Fruit fly (Drosophila melanogaster) whole organism, wandering third instar larva: ENCODE data around the gene Surf4.

Experiments
- CG32264 ChIP-seq: fragments of 200-800 bp; sonication (Bioruptor generic); optimal IDR thresholded peaks from 2 replicates; lab custom pipeline; 2016; ENCODE audit warnings: missing biosample characterization, missing genetic modification characterization
- CG9705 ChIP-seq: fragments of 200-800 bp; sonication (Bioruptor generic); optimal IDR thresholded peaks from 2 replicates; lab custom pipeline; 2018; ENCODE audit warnings: missing biosample characterization, mild to moderate bottlenecking, missing genetic modification characterization
- CrebA ChIP-seq: fragments of 200-800 bp; sonication (Bioruptor generic); optimal IDR thresholded peaks from 2 replicates; lab custom pipeline; 2016; ENCODE audit warnings: missing biosample characterization, mild to moderate bottlenecking, missing genetic modification characterization, borderline replicate concordance
- Dfd ChIP-seq: fragments of >200 bp; optimal IDR thresholded peaks from 2 replicates; lab custom pipeline; 2017; ENCODE audit warnings: missing biosample characterization, missing genetic modification characterization
- Dif ChIP-seq: fragments of 200-275, 200-300 bp; sonication (Bioruptor generic); optimal IDR thresholded peaks from 2 replicates; lab custom pipeline; 2018; ENCODE audit warnings: missing biosample characterization, missing genetic modification characterization; ENCODE audit not compliant: partially characterized antibody
- GATAd ChIP-seq: sonication (Bioruptor generic); optimal IDR thresholded peaks from 2 replicates; lab custom pipeline; 2016; ENCODE audit warnings: missing biosample characterization, missing genetic modification characterization
- HLH106 ChIP-seq: fragments of 200-800 bp; optimal IDR thresholded peaks from 3 replicates; lab custom pipeline; 2019; ENCODE audit warnings: missing biosample characterization, mild to moderate bottlenecking, missing genetic modification characterization, moderate library complexity
- Hnf4 ChIP-seq: fragments of 200-800 bp; sonication (Bioruptor generic); optimal IDR thresholded peaks from 2 replicates; lab custom pipeline; 2016; ENCODE audit warnings: missing biosample characterization, mild to moderate bottlenecking, missing genetic modification characterization
- Hr78 ChIP-seq: fragments of >200 bp; optimal IDR thresholded peaks from 2 replicates; lab custom pipeline; 2017; ENCODE audit warnings: missing biosample characterization, missing genetic modification characterization
- Hr83 ChIP-seq: fragments of 200-300 bp; sonication (Bioruptor generic); optimal IDR thresholded peaks from 2 replicates; lab custom pipeline; 2016; ENCODE audit warnings: missing biosample characterization, mild to moderate bottlenecking, missing genetic modification characterization, moderate library complexity; ENCODE audit not compliant: poor library complexity, severe bottlenecking
- Jra ChIP-seq: sonication (Bioruptor generic); optimal IDR thresholded peaks from 2 replicates; lab custom pipeline; 2016; ENCODE audit warnings: missing biosample characterization, missing genetic modification characterization
- Myc ChIP-seq: fragments of >200 bp; optimal IDR thresholded peaks from 2 replicates; lab custom pipeline; 2017
- N ChIP-seq: fragments of >200 bp; optimal IDR thresholded peaks from 2 replicates; lab custom pipeline; 2018; ENCODE audit warnings: missing biosample characterization, missing external identifiers, missing genetic modification characterization
- OdsH ChIP-seq: fragments of 200-800 bp; sonication (Bioruptor generic); optimal IDR thresholded peaks from 2 replicates; lab custom pipeline; 2016; ENCODE audit warnings: missing biosample characterization, mild to moderate bottlenecking, missing genetic modification characterization
- Rel ChIP-seq, 2 experiments: fragments of 200-800 bp; sonication (Bioruptor generic) in 1 of 2; optimal IDR thresholded peaks; 2 replicates in 1 of 2; 3 replicates in 1 of 2; lab custom pipeline; 2016 to 2019; ENCODE audit warnings: mild to moderate bottlenecking in 2 of 2, missing biosample characterization in 2 of 2, missing genetic modification characterization in 2 of 2, moderate library complexity in 1 of 2
- Sp1 ChIP-seq: fragments of 200-800 bp; sonication (Bioruptor generic); optimal IDR thresholded peaks from 3 replicates; lab custom pipeline; 2019; ENCODE audit warnings: missing biosample characterization, mild to moderate bottlenecking, missing genetic modification characterization, moderate library complexity
- Vsx2 ChIP-seq: fragments of 200-300, 225-300 bp; sonication (Bioruptor generic); optimal IDR thresholded peaks from 2 replicates; lab custom pipeline; 2018; ENCODE audit warnings: missing biosample characterization, missing genetic modification characterization; ENCODE audit not compliant: partially characterized antibody
- br ChIP-seq: fragments of 200-800 bp; sonication (Bioruptor generic); optimal IDR thresholded peaks from 2 replicates; lab custom pipeline; 2016; ENCODE audit warnings: missing biosample characterization, missing genetic modification characterization
- brk ChIP-seq: fragments of 200-800 bp; sonication (Bioruptor generic); optimal IDR thresholded peaks from 2 replicates; lab custom pipeline; 2016; ENCODE audit warnings: missing biosample characterization, mild to moderate bottlenecking, missing genetic modification characterization
- dl ChIP-seq, 2 experiments: fragments of 175-275, 200-275 bp in 1 of 2; fragments of 200-275 bp in 1 of 2; sonication (Bioruptor generic); optimal IDR thresholded peaks; lab custom pipeline; 2018; ENCODE audit warnings: mild to moderate bottlenecking in 2 of 2, missing biosample characterization in 2 of 2, missing genetic modification characterization in 2 of 2, moderate library complexity in 2 of 2; ENCODE audit not compliant: partially characterized antibody in 2 of 2, insufficient read depth in 1 of 2
- dmrt93B ChIP-seq: fragments of 200-800 bp; sonication (Bioruptor generic); optimal IDR thresholded peaks from 2 replicates; lab custom pipeline; 2018; ENCODE audit warnings: missing biosample characterization, mild to moderate bottlenecking, missing genetic modification characterization
- dsf ChIP-seq: sonication (Bioruptor generic); optimal IDR thresholded peaks from 2 replicates; lab custom pipeline; 2016; ENCODE audit warnings: missing biosample characterization, missing genetic modification characterization, borderline replicate concordance
- ey ChIP-seq: fragments of 200-800 bp; sonication (Bioruptor generic); optimal IDR thresholded peaks from 2 replicates; lab custom pipeline; 2016; ENCODE audit warnings: missing biosample characterization, missing genetic modification characterization
- foxo ChIP-seq, 2 experiments: fragments of 200-800 bp; sonication (Bioruptor generic); optimal IDR thresholded peaks; 2 replicates in 1 of 2; 3 replicates in 1 of 2; lab custom pipeline; 2016 to 2017; ENCODE audit warnings: missing biosample characterization in 2 of 2, missing genetic modification characterization in 2 of 2
- pan ChIP-seq: fragments of >200 bp; optimal IDR thresholded peaks from 2 replicates; lab custom pipeline; 2017
- psq ChIP-seq: fragments of 200-800 bp; sonication (Bioruptor generic); optimal IDR thresholded peaks from 3 replicates; lab custom pipeline; 2017; ENCODE audit warnings: missing biosample characterization, mild to moderate bottlenecking, missing genetic modification characterization, moderate library complexity
- rgr ChIP-seq: fragments of 200-800 bp; sonication (Bioruptor generic); optimal IDR thresholded peaks from 3 replicates; lab custom pipeline; 2016; ENCODE audit warnings: missing biosample characterization, mild to moderate bottlenecking, missing genetic modification characterization
- sv ChIP-seq: fragments of 200-800 bp; sonication (Bioruptor generic); optimal IDR thresholded peaks from 3 replicates; lab custom pipeline; 2016; ENCODE audit warnings: missing biosample characterization, missing genetic modification characterization
- tai ChIP-seq: sonication (Bioruptor generic); optimal IDR thresholded peaks from 2 replicates; lab custom pipeline; 2016; ENCODE audit warnings: missing biosample characterization, missing genetic modification characterization
- woc ChIP-seq: sonication (Bioruptor generic); optimal IDR thresholded peaks from 2 replicates; lab custom pipeline; 2016; ENCODE audit warnings: missing biosample characterization, mild to moderate bottlenecking, missing genetic modification characterization

The Surf4 gene

dm6 chr3R:15342432-15342925 is 3.5 kb downstream of the Surf4 start:
- no peak for TF ChIP-seq sv (GFP tag; lab: Kevin White, UChicago)
- TF ChIP-seq foxo (GFP tag; optimal IDR thresholded peaks at IDR 0.05; lab: Kevin White, UChicago) = peak in 1 of 2 experiments; percentile 38
- TF ChIP-seq Hr83 (GFP tag; lab: Kevin White, UChicago) = no peak
- no peak for TF ChIP-seq N
- TF ChIP-seq dsf (GFP tag; lab: Kevin White, UChicago) = no peak
- TF ChIP-seq Vsx2 (GFP tag; lab: Kevin White, UChicago) = no peak
- no peak for TF ChIP-seq brk
- no peak for TF ChIP-seq woc (GFP tag; lab: Kevin White, UChicago)
- no peak for TF ChIP-seq br (GFP tag; lab: Kevin White, UChicago)
- no peak for TF ChIP-seq CG32264 (GFP tag; lab: Kevin White, UChicago)
- no peak for TF ChIP-seq Jra (GFP tag; lab: Kevin White, UChicago)
- TF ChIP-seq Hnf4 (GFP tag; lab: Kevin White, UChicago) = no peak
- no peak for TF ChIP-seq GATAd
- TF ChIP-seq dl (GFP tag; optimal IDR thresholded peaks at IDR 0.05; lab: Kevin White, UChicago; ENCODE audit: insufficient read depth in 1 of 2, partially characterized antibody in 2 of 2) = no peak
- no peak for TF ChIP-seq Myc (lab: Kevin White, UChicago)
- TF ChIP-seq rgr (GFP tag; lab: Kevin White, UChicago) = no peak
- TF ChIP-seq dmrt93B (GFP tag; lab: Kevin White, UChicago) = no peak
- no peak for TF ChIP-seq Rel (GFP tag; optimal IDR thresholded peaks at IDR 0.05; lab: Kevin White, UChicago)
- no peak for TF ChIP-seq Rel (tag; optimal IDR thresholded peaks at IDR 0.05; lab: Kevin White, UChicago)
- no peak for TF ChIP-seq Sp1 (GFP tag; lab: Kevin White, UChicago)
- TF ChIP-seq Dfd (GFP tag; lab: Kevin White, UChicago) = no peak
- TF ChIP-seq tai (GFP tag; lab: Kevin White, UChicago) = no peak
- TF ChIP-seq OdsH (GFP tag; lab: Kevin White, UChicago) = peak; percentile 12
- TF ChIP-seq pan (lab: Kevin White, UChicago) = no peak
- TF ChIP-seq HLH106 = peak; percentile 16
- TF ChIP-seq Dif (GFP tag; lab: Kevin White, UChicago) = no peak
- TF ChIP-seq CrebA (GFP tag; lab: Kevin White, UChicago) = no peak
- peak; percentile 7 for TF ChIP-seq ey (GFP tag; lab: Kevin White, UChicago)
- no peak for TF ChIP-seq Hr78 (GFP tag; lab: Kevin White, UChicago)

- TF ChIP-seq OdsH (GFP tag; lab: Kevin White, UChicago) = no peak
- TF ChIP-seq Jra (GFP tag; lab: Kevin White, UChicago) = no peak
- no peak for TF ChIP-seq woc (GFP tag; lab: Kevin White, UChicago)
Observed at dm6 chr3R:15340052-15340732, 5.8 kb downstream of the Surf4 start, which contains the start of gene SerRS-m. Gene SerRS-m, plus strand, starts transcription at chr3R:15340667.

- TF ChIP-seq Rel (GFP tag; optimal IDR thresholded peaks at IDR 0.05; lab: Kevin White, UChicago) (no peak), Rel (tag; optimal IDR thresholded peaks at IDR 0.05; lab: Kevin White, UChicago) (peak; percentile 76), woc (GFP tag; lab: Kevin White, UChicago) (no peak), CG9705 (GFP tag; lab: Kevin White, UChicago) (no peak)
Observed at dm6 chr3R:15339111-15339510, 6.9 kb downstream of the Surf4 start.

dm6 chr3R:15332994-15333393 is 13.0 kb downstream of the Surf4 start, which contains the start of the genes Fkbp39 and Cyfip:
Gene Fkbp39, minus strand, starts transcription at chr3R:15333133.
Gene Cyfip, plus strand, starts transcription at chr3R:15333266.
- TF ChIP-seq Sp1 (GFP tag; lab: Kevin White, UChicago) (peak; percentile 22), CG9705 (GFP tag; lab: Kevin White, UChicago) (no peak), OdsH (GFP tag; lab: Kevin White, UChicago) (peak; percentile 37), Rel (GFP tag; optimal IDR thresholded peaks at IDR 0.05; lab: Kevin White, UChicago) (no peak), Rel (tag; optimal IDR thresholded peaks at IDR 0.05; lab: Kevin White, UChicago) (peak; percentile 47), psq (GFP tag; lab: Kevin White, UChicago) (peak; percentile 4), Myc (lab: Kevin White, UChicago) (peak; percentile 79), dsf (GFP tag; lab: Kevin White, UChicago) (no peak), Hr83 (GFP tag; lab: Kevin White, UChicago) (peak; percentile 86), sv (GFP tag; lab: Kevin White, UChicago) (peak; percentile 21), HLH106 (peak; percentile 49)
